Worm (Caenorhabditis elegans) whole organism, midembryonic: ENCODE results near the gene uggt-1.

Source experiments
- T22C8.4 ChIP-seq: fragments of 200-800 bp; sonication (Bioruptor generic); IDR thresholded peaks from 2 replicates; pipeline ENCODE4 v1.3.6; 2022; ENCODE audit warnings: missing genetic modification characterization, missing compliant biosample characterization
- cog-1 ChIP-seq: sonication (generic microtip); optimal IDR thresholded peaks from 2 replicates; lab custom pipeline; 2016; ENCODE audit warnings: missing genetic modification characterization, missing compliant biosample characterization
- flt-1 ChIP-seq: fragments of 200-800 bp; sonication (Bioruptor generic); IDR thresholded peaks from 2 replicates; pipeline ENCODE4 v1.3.6; 2022; ENCODE audit warnings: missing genetic modification characterization, missing compliant biosample characterization
- klf-2 ChIP-seq: fragments of 200-800 bp; sonication (Bioruptor generic); conservative IDR thresholded peaks from 2 replicates; pipeline ENCODE4 v1.3.6; 2022; ENCODE audit warnings: missing genetic modification reagents, missing genetic modification characterization, missing compliant biosample characterization
- med-1 ChIP-seq: sonication (generic microtip); optimal IDR thresholded peaks from 2 replicates; lab custom pipeline; 2017; ENCODE audit warnings: missing genetic modification characterization, mild to moderate bottlenecking, missing compliant biosample characterization, antibody characterized with exemption, missing genetic modification reagents; ENCODE audit not compliant: insufficient read depth
- ref-1 ChIP-seq: fragments of 200-800 bp; sonication (Bioruptor generic); conservative IDR thresholded peaks from 2 replicates; pipeline ENCODE4 v1.3.6; 2022; ENCODE audit warnings: missing genetic modification reagents, missing genetic modification characterization, missing compliant biosample characterization
- tab-1 ChIP-seq: fragments of 200-800 bp; sonication (Bioruptor generic); IDR thresholded peaks from 2 replicates; pipeline ENCODE4 v1.3.6; 2022; ENCODE audit warnings: missing genetic modification characterization, missing compliant biosample characterization
- ztf-23 ChIP-seq: fragments of 200-800 bp; sonication (Bioruptor generic); IDR thresholded peaks from 2 replicates; pipeline ENCODE4 v1.3.6; 2022; ENCODE audit warnings: missing genetic modification reagents, missing genetic modification characterization, missing compliant biosample characterization
- ztf-29 ChIP-seq: fragments of 200-800 bp; sonication (Bioruptor generic); IDR thresholded peaks from 2 replicates; pipeline ENCODE4 v1.3.6; 2022; ENCODE audit warnings: missing genetic modification reagents, missing genetic modification characterization, missing compliant biosample characterization

uggt-1 gene

ce11 chrX:7445734-7446133 is 55.0 kb downstream of the uggt-1 start:
- TF ChIP-seq flt-1 = no peak
- TF ChIP-seq klf-2 (GFP tag; lab: Robert Waterston, UW) = no peak
- no peak for TF ChIP-seq ztf-23 (GFP tag; lab: Robert Waterston, UW)
- TF ChIP-seq med-1 = no peak
- no peak for TF ChIP-seq cog-1 (tag; lab: Kevin White, UChicago)
- no peak for TF ChIP-seq ref-1 (GFP tag; lab: Robert Waterston, UW)
- no peak for TF ChIP-seq tab-1
- no peak for TF ChIP-seq ztf-29 (GFP tag; lab: Robert Waterston, UW)
- TF ChIP-seq T22C8.4 (GFP tag; lab: Robert Waterston, UW) = no peak
